Fruit fly (Drosophila melanogaster): ENCODE results near the gene CG34300.

dm6 chr3R:30297652-30298051, 8.8 kb downstream of the CG34300 start:
- TF ChIP-seq psq (optimal IDR thresholded peaks at IDR 0.05) = no peak
- TF ChIP-seq usp (GFP tag; optimal IDR thresholded peaks at IDR 0.05) = no peak
